Worm (Caenorhabditis elegans) whole organism, late embryonic: Measurements from ENCODE around the gene unc-1.

Experiments used
- C08G9.2 ChIP-seq: sonication (generic microtip); optimal IDR thresholded peaks from 2 replicates; lab custom pipeline; 2016; ENCODE audit warnings: mild to moderate bottlenecking, missing genetic modification characterization, moderate library complexity, missing compliant biosample characterization
- ahr-1 ChIP-seq: sonication (generic microtip); optimal IDR thresholded peaks from 2 replicates; lab custom pipeline; 2016; ENCODE audit warnings: missing genetic modification characterization, missing compliant biosample characterization
- ama-1 ChIP-seq: fragments of 150-350 bp; optimal IDR thresholded peaks from 2 replicates; lab custom pipeline; 2014
- ceh-19 ChIP-seq: fragments of 200-800 bp; sonication (Bioruptor generic); optimal IDR thresholded peaks from 2 replicates; lab custom pipeline; 2018; ENCODE audit warnings: mild to moderate bottlenecking, missing genetic modification characterization, missing compliant biosample characterization
- ceh-34 ChIP-seq: sonication (generic microtip); optimal IDR thresholded peaks from 2 replicates; lab custom pipeline; 2016; ENCODE audit warnings: mild to moderate bottlenecking, missing genetic modification characterization, missing compliant biosample characterization
- ceh-45 ChIP-seq: fragments of 200-800 bp; sonication (Bioruptor generic); IDR thresholded peaks from 2 replicates; pipeline ENCODE4 v1.3.6; 2022; ENCODE audit warnings: missing genetic modification reagents, missing genetic modification characterization, missing compliant biosample characterization
- eyg-1 ChIP-seq: sonication (generic microtip); optimal IDR thresholded peaks from 2 replicates; lab custom pipeline; 2016; ENCODE audit warnings: missing genotype, missing genetic modification characterization, missing compliant biosample characterization
- fkh-10 ChIP-seq: fragments of 150-350 bp; optimal IDR thresholded peaks from 2 replicates; lab custom pipeline; 2014; ENCODE audit warnings: missing biosample characterization, missing genetic modification reagents, missing genetic modification characterization
- lin-11 ChIP-seq: fragments of 200-800 bp; sonication (Bioruptor generic); optimal IDR thresholded peaks from 2 replicates; lab custom pipeline; 2018; ENCODE audit warnings: mild to moderate bottlenecking, missing genetic modification characterization, missing compliant biosample characterization
- odd-2 ChIP-seq: sonication (generic microtip); optimal IDR thresholded peaks from 2 replicates; lab custom pipeline; 2017; ENCODE audit warnings: antibody characterized with exemption, mild to moderate bottlenecking, missing genetic modification characterization, missing compliant biosample characterization
- pha-4 ChIP-seq: fragments of 150-350 bp; optimal IDR thresholded peaks from 2 replicates; lab custom pipeline; 2018; ENCODE audit warnings: missing biosample characterization, missing genetic modification reagents, missing genetic modification characterization
- sox-4 ChIP-seq: sonication (generic microtip); optimal IDR thresholded peaks from 2 replicates; lab custom pipeline; 2017; ENCODE audit warnings: mild to moderate bottlenecking, missing genetic modification characterization, inconsistent platforms, missing compliant biosample characterization
- tbx-2 ChIP-seq: sonication (generic microtip); optimal IDR thresholded peaks from 2 replicates; lab custom pipeline; 2016; ENCODE audit warnings: missing genetic modification characterization, missing compliant biosample characterization

DNA sequence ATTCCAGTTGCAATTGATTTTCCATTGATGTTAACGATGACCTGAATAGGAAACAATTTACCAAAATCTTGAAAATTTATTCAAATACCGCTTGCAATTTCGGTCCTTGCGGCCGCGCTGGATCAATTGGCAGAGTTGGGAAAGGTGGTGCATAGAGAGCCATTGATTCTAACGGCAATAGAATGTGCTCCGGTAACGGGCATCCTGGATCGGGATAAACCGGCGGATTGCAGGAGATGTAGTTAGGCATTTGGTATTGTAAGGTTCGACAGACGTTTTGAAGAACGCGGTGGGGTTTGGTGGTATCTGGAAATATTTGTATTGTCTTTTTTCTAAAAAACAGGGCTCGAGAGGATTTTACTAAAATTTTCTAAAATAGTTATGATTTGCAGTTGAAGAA is 31.4 kb downstream of the unc-1 start:
- TF ChIP-seq tbx-2 (tag; lab: Kevin White, UChicago) (no peak), lin-11 (tag; lab: Kevin White, UChicago) (no peak), C08G9.2 (tag; lab: Kevin White, UChicago) (no peak), ceh-34 (tag; lab: Kevin White, UChicago) (no peak), fkh-10 (GFP tag; lab: Kevin White, UChicago) (no peak), ceh-19 (GFP tag; lab: Kevin White, UChicago) (no peak), ama-1 (no peak), eyg-1 (no peak), sox-4 (tag; lab: Kevin White, UChicago) (no peak), pha-4 (no peak), ceh-45 (no peak), odd-2 (tag; lab: Kevin White, UChicago) (no peak), ahr-1 (tag; lab: Kevin White, UChicago) (no peak)
